Worm (Caenorhabditis elegans): ENCODE measurements around the gene T15B12.2.

ce11 chrIII:5258918-5259317 lies 42.8 kb downstream of the T15B12.2 start, which contains the start of gene gop-2:
- TF ChIP-seq ceh-6 (GFP tag; optimal IDR thresholded peaks at IDR 0.05) (no peak), che-1 (tag; optimal IDR thresholded peaks at IDR 0.05) (no peak), hlh-6 (tag; optimal IDR thresholded peaks at IDR 0.05) (no peak), zip-5 (tag; optimal IDR thresholded peaks at IDR 0.05) (no peak), pha-4 (tag; optimal IDR thresholded peaks at IDR 0.05) (no peak), C08G9.2 (tag; optimal IDR thresholded peaks at IDR 0.05) (no peak), ttx-3 (tag; optimal IDR thresholded peaks at IDR 0.05) (no peak), fkh-10 (GFP tag; optimal IDR thresholded peaks at IDR 0.05) (no peak), ceh-18 (tag; optimal IDR thresholded peaks at IDR 0.05) (no peak), ama-1 (optimal IDR thresholded peaks at IDR 0.05) (no peak), sox-4 (tag; optimal IDR thresholded peaks at IDR 0.05) (no peak), hlh-8 (tag; optimal IDR thresholded peaks at IDR 0.05) (no peak), ceh-22 (tag; optimal IDR thresholded peaks at IDR 0.05) (no peak), dve-1 (tag; optimal IDR thresholded peaks at IDR 0.05) (no peak)
